Fruit fly (Drosophila melanogaster): Measurements from ENCODE around the gene Rpn9.

DNA sequence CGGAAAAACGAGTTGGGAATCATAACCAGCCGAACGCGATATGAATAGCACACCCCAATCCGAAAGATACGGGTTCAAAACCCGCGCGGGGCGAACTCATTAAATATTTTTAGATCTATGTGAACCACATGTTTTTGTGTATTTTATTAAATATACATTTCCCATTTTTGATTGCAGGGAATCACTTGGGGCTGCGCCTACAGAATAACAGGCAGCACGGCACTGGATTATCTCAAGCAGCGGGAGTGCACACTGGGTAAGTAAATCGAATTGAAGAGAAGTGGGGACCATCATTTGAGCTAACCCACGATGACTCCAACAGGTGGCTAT, 2.8 kb downstream of the Rpn9 start:
- TF ChIP-seq ttk (optimal IDR thresholded peaks at IDR 0.05) (no peak), h (optimal IDR thresholded peaks at IDR 0.05) (no peak), Myc (optimal IDR thresholded peaks at IDR 0.05) (no peak), insv (optimal IDR thresholded peaks at IDR 0.05) (no peak)

All from Kc167 (cell line).